Worm (Caenorhabditis elegans) whole organism, L3 larva: ENCODE measurements around the gene unc-50.

Experiments used
- egl-27 ChIP-seq: sonication (generic microtip); optimal IDR thresholded peaks from 4 replicates; lab custom pipeline; 2017; ENCODE audit warnings: missing biosample characterization, missing genetic modification reagents, missing genetic modification characterization
- unc-39 ChIP-seq: sonication (generic microtip); optimal IDR thresholded peaks from 4 replicates; lab custom pipeline; 2017; ENCODE audit warnings: missing biosample characterization, missing genetic modification characterization
- unc-62 ChIP-seq: fragments of 150-350 bp; sonication (generic microtip); optimal IDR thresholded peaks from 4 replicates; lab custom pipeline; 2014; ENCODE audit warnings: missing biosample characterization, missing genetic modification reagents, missing genetic modification characterization
- ztf-11 ChIP-seq: fragments of 150-350 bp; optimal IDR thresholded peaks from 2 replicates; lab custom pipeline; 2014; ENCODE audit warnings: missing biosample characterization, missing genetic modification characterization

DNA sequence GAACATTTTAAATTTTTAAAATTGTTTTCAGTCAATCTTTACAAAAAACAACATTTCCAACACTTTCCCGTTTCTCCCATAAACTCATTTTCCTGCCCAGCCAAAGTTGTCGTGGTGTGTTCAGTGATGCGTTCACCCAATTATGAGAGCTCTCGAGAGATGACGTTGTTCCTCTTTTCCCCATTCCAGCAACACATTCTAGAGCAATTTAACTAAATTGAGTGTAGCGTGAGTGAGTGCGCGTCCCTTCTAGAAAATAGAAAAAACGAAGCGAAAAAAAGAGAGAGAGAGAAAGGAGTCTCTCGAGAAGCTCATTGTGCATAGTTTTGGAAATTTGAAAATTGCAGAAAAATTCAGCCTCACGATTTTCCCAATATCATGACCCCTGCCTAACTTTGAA is 40.8 kb upstream of the unc-50 start:
- no peak for TF ChIP-seq unc-62
- TF ChIP-seq egl-27 (tag; lab: Kevin White, UChicago) = no peak
- no peak for TF ChIP-seq ztf-11 (tag; lab: Kevin White, UChicago)
- no peak for TF ChIP-seq unc-39
